Fruit fly (Drosophila melanogaster) Kc167 (cell line): ENCODE results near the gene CG3123.

Experiments
- Sin3A ChIP-seq: fragments of >200 bp; optimal IDR thresholded peaks from 2 replicates; lab custom pipeline; 2018; ENCODE audit warnings: missing external identifiers
- h ChIP-seq: fragments of >200 bp; optimal IDR thresholded peaks from 3 replicates; lab custom pipeline; 2018; ENCODE audit warnings: missing external identifiers

dm6 chr2L:2872309-2872932 lies 47.1 kb upstream of the CG3123 start:
- TF ChIP-seq h (no peak), Sin3A (lab: Kevin White, UChicago) (no peak)
